Worm (Caenorhabditis elegans) whole organism, L2 larva: Measurements from ENCODE around the gene set-11.

ENCODE experiments used
- F13H6.1 ChIP-seq: sonication (generic microtip); optimal IDR thresholded peaks from 2 replicates; lab custom pipeline; 2016; ENCODE audit warnings: missing genetic modification characterization, missing compliant biosample characterization
- R02D3.7 ChIP-seq: fragments of 150-350 bp; optimal IDR thresholded peaks from 2 replicates; lab custom pipeline; 2014; ENCODE audit warnings: missing biosample characterization, missing genetic modification characterization
- ZK546.5 ChIP-seq: sonication (generic microtip); optimal IDR thresholded peaks from 2 replicates; lab custom pipeline; 2017; ENCODE audit warnings: missing biosample characterization, missing genetic modification characterization
- alr-1 ChIP-seq: fragments of 150-350 bp; optimal IDR thresholded peaks from 2 replicates; lab custom pipeline; 2014; ENCODE audit warnings: missing biosample characterization, missing genetic modification characterization
- crh-2 ChIP-seq: sonication (generic microtip); optimal IDR thresholded peaks from 2 replicates; lab custom pipeline; 2017; ENCODE audit warnings: missing biosample characterization, missing genetic modification characterization
- egl-27 ChIP-seq: sonication (generic microtip); optimal IDR thresholded peaks from 3 replicates; lab custom pipeline; 2017; ENCODE audit warnings: missing biosample characterization, missing genetic modification reagents, missing genetic modification characterization
- elt-1 ChIP-seq: fragments of 150-350 bp; optimal IDR thresholded peaks from 2 replicates; lab custom pipeline; 2014; ENCODE audit warnings: missing biosample characterization, missing genetic modification characterization
- fos-1 ChIP-seq: fragments of 150-350 bp; optimal IDR thresholded peaks from 2 replicates; lab custom pipeline; 2014; ENCODE audit warnings: missing biosample characterization, missing genetic modification characterization
- lin-11 ChIP-seq: fragments of 150-350 bp; sonication (generic microtip); optimal IDR thresholded peaks from 2 replicates; lab custom pipeline; 2014; ENCODE audit warnings: missing biosample characterization, missing genetic modification characterization, inconsistent platforms, mixed read lengths
- mdl-1 ChIP-seq, 2 experiments: fragments of 150-350 bp in 1 of 2; sonication (generic microtip) in 1 of 2; optimal IDR thresholded peaks; 2 replicates each; lab custom pipeline; 2017; ENCODE audit warnings: missing biosample characterization in 2 of 2, missing genetic modification characterization in 2 of 2
- nhr-25 ChIP-seq: fragments of 150-350 bp; sonication (generic microtip); optimal IDR thresholded peaks from 3 replicates; lab custom pipeline; 2014; ENCODE audit warnings: missing biosample characterization, missing genetic modification characterization
- nhr-77 ChIP-seq: fragments of 150-350 bp; optimal IDR thresholded peaks from 2 replicates; lab custom pipeline; 2014; ENCODE audit warnings: missing biosample characterization, missing genetic modification characterization
- sem-4 ChIP-seq: fragments of 150-350 bp; optimal IDR thresholded peaks from 2 replicates; lab custom pipeline; 2014; ENCODE audit warnings: missing biosample characterization, missing genetic modification reagents, missing genetic modification characterization
- sma-9 ChIP-seq, 2 experiments: fragments of 150-350 bp in 1 of 2; sonication (generic microtip) in 1 of 2; optimal IDR thresholded peaks; 2 replicates each; lab custom pipeline; 2014 to 2016; ENCODE audit warnings: missing genetic modification characterization in 2 of 2, mild to moderate bottlenecking in 1 of 2, missing biosample characterization in 1 of 2, missing compliant biosample characterization in 1 of 2, missing genetic modification reagents in 1 of 2, moderate library complexity in 1 of 2
- snpc-4 ChIP-seq: fragments of 150-350 bp; optimal IDR thresholded peaks from 2 replicates; lab custom pipeline; 2014; ENCODE audit warnings: missing biosample characterization, missing genetic modification characterization
- unc-55 ChIP-seq: fragments of 150-350 bp; sonication (generic microtip); optimal IDR thresholded peaks from 3 replicates; lab custom pipeline; 2014; ENCODE audit warnings: missing biosample characterization, missing genetic modification reagents, missing genetic modification characterization
- zag-1 ChIP-seq: fragments of 150-350 bp; optimal IDR thresholded peaks from 2 replicates; lab custom pipeline; 2014; ENCODE audit warnings: missing biosample characterization, missing genetic modification characterization
- ztf-1 ChIP-seq: fragments of 200-800 bp; sonication (Bioruptor generic); conservative IDR thresholded peaks from 2 replicates; pipeline ENCODE4 v1.3.6; 2022; ENCODE audit warnings: missing genetic modification characterization, missing compliant biosample characterization
- ztf-11 ChIP-seq: sonication (generic microtip); optimal IDR thresholded peaks from 2 replicates; lab custom pipeline; 2017; ENCODE audit warnings: missing biosample characterization, missing genetic modification characterization

set-11 gene

ce11 chrII:2641777-2642176 is 50.6 kb downstream of the set-11 start, which contains the start of gene F22E5.7:
Gene F22E5.7 (plus strand): TSS chrII:2642077.
- TF ChIP-seq sem-4 (tag; lab: Kevin White, UChicago) (no peak), sma-9 (GFP tag; optimal IDR thresholded peaks at IDR 0.05; lab: Kevin White, UChicago) (no peak), sma-9 (tag; optimal IDR thresholded peaks at IDR 0.05; lab: Kevin White, UChicago) (no peak), F13H6.1 (tag; lab: Kevin White, UChicago) (no peak), fos-1 (no peak), crh-2 (tag; lab: Kevin White, UChicago) (no peak), mdl-1 (tag; optimal IDR thresholded peaks at IDR 0.05; lab: Kevin White, UChicago) (no peak), unc-55 (GFP tag; lab: Kevin White, UChicago) (no peak), snpc-4 (tag; lab: Kevin White, UChicago) (no peak), zag-1 (tag; lab: Kevin White, UChicago) (no peak), elt-1 (tag; lab: Kevin White, UChicago) (no peak), ztf-11 (tag; lab: Kevin White, UChicago) (no peak)

- TF ChIP-seq lin-11 (tag; lab: Kevin White, UChicago) (no peak), ztf-1 (GFP tag; lab: Robert Waterston, UW) (no peak), egl-27 (tag; lab: Kevin White, UChicago) (no peak), alr-1 (tag; lab: Kevin White, UChicago) (no peak), nhr-77 (tag; lab: Kevin White, UChicago) (no peak), nhr-25 (tag; lab: Kevin White, UChicago) (no peak), elt-1 (tag; lab: Kevin White, UChicago) (no peak), ZK546.5 (tag; lab: Kevin White, UChicago) (no peak), R02D3.7 (tag; lab: Kevin White, UChicago) (no peak)
Observed at ce11 chrII:2640982-2641381, 51.4 kb downstream of the set-11 start, which contains the start of gene F22E5.23. Gene F22E5.23 (plus strand): TSS chrII:2641282.
